Worm (Caenorhabditis elegans): ENCODE results near the gene F28E10.1.

F28E10.1 gene

DNA sequence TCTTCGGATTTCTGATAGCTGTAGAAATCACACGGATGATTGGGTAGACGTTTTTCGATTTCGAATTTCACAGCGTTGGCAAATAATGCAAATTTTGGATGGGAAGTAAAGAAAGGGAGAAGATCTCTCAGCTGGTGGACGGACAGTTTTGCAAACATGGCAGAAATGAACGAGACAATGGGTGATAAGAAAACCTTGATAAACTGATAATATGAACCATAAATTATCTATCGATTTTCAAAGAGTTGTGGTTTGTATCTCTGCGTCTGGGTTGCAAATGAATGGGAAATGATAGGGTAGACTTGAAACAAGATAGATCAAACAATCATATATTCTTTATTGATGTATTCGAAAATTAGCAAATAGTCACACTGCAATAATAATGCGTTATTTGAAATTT is 38.5 kb upstream of the F28E10.1 start, which contains the start of gene ZK185.3:
Gene ZK185.3 (minus strand): TSS at position 263 of the 400 bp plus-strand sequence.
- TF ChIP-seq nhr-80 (tag; optimal IDR thresholded peaks at IDR 0.05), result peak; percentile 72
- no peak for TF ChIP-seq sea-2 (GFP tag; IDR thresholded peaks at IDR 0.05)
- 0 out of 2 replicates have a peak, but pooled peaks have one; percentile 14 for TF ChIP-seq dox-1 (GFP tag; IDR thresholded peaks at IDR 0.05)

DNA sequence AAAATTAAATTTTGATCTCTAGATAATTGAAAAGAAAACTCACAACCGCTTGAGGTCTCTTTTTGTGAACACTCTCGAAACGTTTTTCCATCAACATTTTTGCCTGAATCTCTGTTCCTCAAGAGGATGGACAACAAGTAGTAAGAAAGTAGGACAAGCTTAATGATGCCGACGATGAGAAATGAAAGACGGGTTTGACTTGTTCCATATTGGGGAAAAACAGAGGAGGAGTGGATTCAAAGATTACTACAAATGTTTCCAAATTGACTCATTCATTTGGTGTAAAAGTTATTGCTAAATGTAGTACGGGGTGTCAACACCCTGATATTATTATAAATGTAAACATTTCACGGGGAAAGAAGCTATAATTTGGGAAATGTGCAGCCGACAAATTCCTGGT is 35.6 kb upstream of the F28E10.1 start, which contains the start of gene ZK185.4:
Gene ZK185.4 (minus strand): TSS at position 101 of the 400 bp plus-strand sequence.
- TF ChIP-seq ekl-4 (GFP tag; IDR thresholded peaks at IDR 0.05) (no peak), T07F8.4 (tag; optimal IDR thresholded peaks at IDR 0.05) (no peak), lsy-27 (tag; optimal IDR thresholded peaks at IDR 0.05; ENCODE audit: borderline replicate concordance, insufficient read depth) (no peak), lin-40 (tag; optimal IDR thresholded peaks at IDR 0.05) (no peak), tlf-1 (GFP tag; optimal IDR thresholded peaks at IDR 0.05) (no peak), nfya-1 (tag; optimal IDR thresholded peaks at IDR 0.05; ENCODE audit: borderline replicate concordance, insufficient read depth) (no peak)

DNA sequence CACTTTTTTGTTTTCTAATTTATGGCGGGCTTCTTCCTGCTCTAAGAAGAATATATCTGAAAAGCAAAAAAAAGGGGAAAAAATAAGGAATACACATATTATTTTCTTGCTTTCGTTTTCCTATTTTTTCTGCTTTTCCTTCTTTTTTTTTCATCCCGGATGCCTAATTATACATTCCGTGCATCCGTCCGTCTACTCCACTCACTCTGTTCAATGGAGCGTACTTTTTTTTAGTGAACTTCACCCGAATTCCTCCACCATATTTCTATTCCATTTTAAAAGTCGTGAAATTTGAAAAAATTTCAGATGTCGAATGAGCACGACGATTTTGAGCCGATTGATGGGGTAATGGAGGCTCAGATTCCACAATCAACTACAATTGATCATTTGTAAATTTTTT is 32.4 kb upstream of the F28E10.1 start, which contains the start of gene ZK185.2:
Gene ZK185.2 (plus strand): TSS at position 301 of the 400 bp plus-strand sequence.
- no peak for TF ChIP-seq ztf-3 (GFP tag; optimal IDR thresholded peaks at IDR 0.05)
- TF ChIP-seq mxl-1 (tag; optimal IDR thresholded peaks at IDR 0.05), result no peak
- no peak for TF ChIP-seq Y53G8AR.9 (GFP tag; conservative IDR thresholded peaks at IDR 0.05)
- no peak for TF ChIP-seq somi-1 (GFP tag; optimal IDR thresholded peaks at IDR 0.05)

DNA sequence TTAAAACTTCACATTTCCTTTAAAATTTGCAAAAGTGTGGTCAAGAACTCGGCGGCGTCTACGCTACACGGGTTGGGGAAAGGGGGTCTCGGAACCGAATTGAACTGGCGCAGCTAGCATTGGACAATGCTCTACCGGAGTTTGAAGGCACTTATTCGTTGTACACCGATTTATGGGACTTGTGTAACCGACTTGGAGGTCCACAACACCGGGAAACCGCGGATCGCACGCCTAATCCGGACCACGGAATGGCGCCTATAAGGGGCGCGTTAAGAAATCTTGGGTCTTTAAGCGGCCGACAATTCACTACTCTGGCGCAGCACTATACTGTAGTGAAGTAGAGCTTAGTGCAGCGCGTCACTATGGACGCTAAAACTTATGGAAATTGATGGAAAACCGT is 30.0 kb upstream of the F28E10.1 start:
- TF ChIP-seq him-1 (tag; optimal IDR thresholded peaks at IDR 0.05) (peak; percentile 54), bed-2 (GFP tag; IDR thresholded peaks at IDR 0.05) (no peak), mes-4 (tag; optimal IDR thresholded peaks at IDR 0.05) (no peak), ztf-25 (GFP tag; IDR thresholded peaks at IDR 0.05) (no peak), tbx-9 (tag; optimal IDR thresholded peaks at IDR 0.05; ENCODE audit: borderline replicate concordance) (no peak), F52B5.7 (tag; optimal IDR thresholded peaks at IDR 0.05) (peak; percentile 22), unc-62 (GFP tag; optimal IDR thresholded peaks at IDR 0.05) (no peak), bed-1 (GFP tag; IDR thresholded peaks at IDR 0.05) (no peak), nhr-90 (tag; optimal IDR thresholded peaks at IDR 0.05) (no peak), Y53G8AR.9 (GFP tag; conservative IDR thresholded peaks at IDR 0.05) (no peak), zfh-2 (GFP tag; conservative IDR thresholded peaks at IDR 0.05) (0 out of 2 replicates have a peak, but pooled peaks have one; percentile 27), tbp1 (GFP tag; optimal IDR thresholded peaks at IDR 0.05) (peak; percentile 82), atf-7 (tag; optimal IDR thresholded peaks at IDR 0.05) (no peak), F49E8.2 (tag; optimal IDR thresholded peaks at IDR 0.05; ENCODE audit: insufficient read depth) (no peak), ztf-18 (tag; optimal IDR thresholded peaks at IDR 0.05) (peak; percentile 58), hmg-20 (GFP tag; IDR thresholded peaks at IDR 0.05) (no peak), rec-8 (tag; optimal IDR thresholded peaks at IDR 0.05) (no peak), F10E7.11 (tag; optimal IDR thresholded peaks at IDR 0.05) (no peak), egrh-3 (GFP tag; IDR thresholded peaks at IDR 0.05) (no peak), F39B2.1 (GFP tag; IDR thresholded peaks at IDR 0.05) (no peak), lin-40 (tag; optimal IDR thresholded peaks at IDR 0.05) (no peak), ceh-91 (GFP tag; IDR thresholded peaks at IDR 0.05) (no peak), ztf-6 (GFP tag; IDR thresholded peaks at IDR 0.05) (no peak), die-1 (tag; optimal IDR thresholded peaks at IDR 0.05) (no peak), pha-4 (tag; optimal IDR thresholded peaks at IDR 0.05) (no peak), lir-1 (GFP tag; conservative IDR thresholded peaks at IDR 0.05) (no peak), snpc-4 (GFP tag; optimal IDR thresholded peaks at IDR 0.05) (peak; percentile 88), snpc-4 (tag; optimal IDR thresholded peaks at IDR 0.05) (peak; percentile 88 to 96 (median 92)), F57A8.1 (GFP tag; optimal IDR thresholded peaks at IDR 0.05) (no peak), ama-1 (optimal IDR thresholded peaks at IDR 0.05) (no peak), ama-1 (GFP tag; optimal IDR thresholded peaks at IDR 0.05) (peak in 1 of 2 experiments; percentile 40), ekl-4 (GFP tag; IDR thresholded peaks at IDR 0.05) (no peak), rpc-1 (optimal IDR thresholded peaks at IDR 0.05) (peak; percentile 62), rpc-1 (tag; optimal IDR thresholded peaks at IDR 0.05) (peak; percentile 73)

All from whole organism, young adult.